Worm (Caenorhabditis elegans) whole organism, dauer: ENCODE data around the gene fbxa-211.

ENCODE experiments used
- unc-62 ChIP-seq: sonication (generic microtip); optimal IDR thresholded peaks from 2 replicates; lab custom pipeline; 2017; ENCODE audit warnings: missing biosample characterization, missing genetic modification reagents, missing genetic modification characterization

The fbxa-211 gene

ce11 chrV:18133177-18133576 lies 5.9 kb downstream of the fbxa-211 start, which contains the start of gene Y37H2A.18:
TSS of gene Y37H2A.18 (minus strand) at chrV:18133277.
- TF ChIP-seq unc-62 (GFP tag; lab: Kevin White, UChicago): no peak

ce11 chrV:18134378-18134777 lies 7.1 kb downstream of the fbxa-211 start, which contains the start of gene Y37H2A.7:
TSS of gene Y37H2A.7 (minus strand) at chrV:18134478.
- TF ChIP-seq unc-62 (GFP tag; lab: Kevin White, UChicago): no peak

ce11 chrV:18137679-18138078 lies 10.4 kb downstream of the fbxa-211 start:
- no peak for TF ChIP-seq unc-62 (GFP tag; lab: Kevin White, UChicago)

- TF ChIP-seq unc-62 (GFP tag; lab: Kevin White, UChicago): no peak
Measured at ce11 chrV:18138695-18139094, 11.4 kb downstream of the fbxa-211 start, which contains the start of gene Y37H2A.10. TSS of gene Y37H2A.10 (plus strand) at chrV:18138995.

ce11 chrV:18141161-18141560 lies 13.8 kb downstream of the fbxa-211 start, which contains the start of gene Y37H2A.11:
TSS of gene Y37H2A.11 (plus strand) at chrV:18141461.
- no peak for TF ChIP-seq unc-62 (GFP tag; lab: Kevin White, UChicago)

ce11 chrV:18142549-18142948 lies 15.2 kb downstream of the fbxa-211 start, which contains the start of gene Y37H2A.13:
TSS of gene Y37H2A.13 (plus strand) at chrV:18142849.
- no peak for TF ChIP-seq unc-62 (GFP tag; lab: Kevin White, UChicago)

ce11 chrV:18143445-18143844 lies 16.1 kb downstream of the fbxa-211 start, which contains the start of gene Y37H2A.14:
TSS of gene Y37H2A.14 (plus strand) at chrV:18143745.
- no peak for TF ChIP-seq unc-62 (GFP tag; lab: Kevin White, UChicago)

ce11 chrV:18144442-18144841 lies 17.1 kb downstream of the fbxa-211 start:
- TF ChIP-seq unc-62 (GFP tag; lab: Kevin White, UChicago): no peak

- TF ChIP-seq unc-62 (GFP tag; lab: Kevin White, UChicago): no peak
Measured at ce11 chrV:18146077-18146476, 18.8 kb downstream of the fbxa-211 start, which contains the start of gene C14A6.3. TSS of gene C14A6.3 (plus strand) at chrV:18146377.

ce11 chrV:18157707-18158106 lies 30.4 kb downstream of the fbxa-211 start, which contains the start of gene clec-48:
TSS of gene clec-48 (plus strand) at chrV:18158026.
- no peak for TF ChIP-seq unc-62 (GFP tag; lab: Kevin White, UChicago)

- TF ChIP-seq unc-62 (GFP tag; lab: Kevin White, UChicago): no peak
Measured at ce11 chrV:18158172-18158571, 30.9 kb downstream of the fbxa-211 start.

- TF ChIP-seq unc-62 (GFP tag; lab: Kevin White, UChicago): no peak
Measured at ce11 chrV:18161228-18161627, 33.9 kb downstream of the fbxa-211 start, which contains the start of gene C14A6.13. TSS of gene C14A6.13 (minus strand) at chrV:18161328.

ce11 chrV:18162568-18162967 lies 35.2 kb downstream of the fbxa-211 start, which contains the start of gene C14A6.12:
TSS of gene C14A6.12 (minus strand) at chrV:18162668.
- no peak for TF ChIP-seq unc-62 (GFP tag; lab: Kevin White, UChicago)

- TF ChIP-seq unc-62 (GFP tag; lab: Kevin White, UChicago): no peak
Measured at ce11 chrV:18163434-18163833, 36.1 kb downstream of the fbxa-211 start.

ce11 chrV:18164758-18165157 lies 37.4 kb downstream of the fbxa-211 start, which contains the start of gene C14A6.5:
TSS of gene C14A6.5 (minus strand) at chrV:18164858.
- no peak for TF ChIP-seq unc-62 (GFP tag; lab: Kevin White, UChicago)

- no peak for TF ChIP-seq unc-62 (GFP tag; lab: Kevin White, UChicago)
Measured at ce11 chrV:18167161-18167560, 39.8 kb downstream of the fbxa-211 start, which contains the start of gene C14A6.6. TSS of gene C14A6.6 (minus strand) at chrV:18167261.

- no peak for TF ChIP-seq unc-62 (GFP tag; lab: Kevin White, UChicago)
Measured at ce11 chrV:18168266-18168665, 40.9 kb downstream of the fbxa-211 start, which contains the start of gene C14A6.7. TSS of gene C14A6.7 (minus strand) at chrV:18168366.
